Worm (Caenorhabditis elegans) whole organism, young adult: Measurements from ENCODE around the gene sec-61.B.

ENCODE experiments used
- B0035.1 ChIP-seq: sonication (generic microtip); optimal IDR thresholded peaks from 2 replicates; lab custom pipeline; 2016; ENCODE audit warnings: missing genetic modification characterization, mild to moderate bottlenecking, missing compliant biosample characterization, missing genotype, missing genetic modification reagents
- C17E4.6 ChIP-seq: fragments of 200-800 bp; sonication (Bioruptor generic); IDR thresholded peaks from 2 replicates; pipeline ENCODE4 v1.3.6; 2022; ENCODE audit warnings: missing genetic modification reagents, missing genetic modification characterization, missing compliant biosample characterization
- F22D6.2 ChIP-seq: sonication (generic microtip); optimal IDR thresholded peaks from 2 replicates; lab custom pipeline; 2016; ENCODE audit warnings: mild to moderate bottlenecking, missing genetic modification characterization, missing compliant biosample characterization
- F39B2.1 ChIP-seq: fragments of 200-800 bp; sonication (Bioruptor generic); IDR thresholded peaks from 2 replicates; pipeline ENCODE4 v1.3.6; 2022; ENCODE audit warnings: missing genetic modification reagents, missing genetic modification characterization, missing compliant biosample characterization
- K12H6.12 ChIP-seq: fragments of 200-800 bp; sonication (Bioruptor generic); optimal IDR thresholded peaks from 2 replicates; lab custom pipeline; 2018; ENCODE audit warnings: mild to moderate bottlenecking, missing genetic modification characterization, missing compliant biosample characterization
- T26A5.8 ChIP-seq: sonication (generic microtip); optimal IDR thresholded peaks from 2 replicates; lab custom pipeline; 2016; ENCODE audit warnings: missing genetic modification characterization, missing compliant biosample characterization
- Y53G8AR.9 ChIP-seq: fragments of 200-800 bp; sonication (Bioruptor generic); conservative IDR thresholded peaks from 2 replicates; pipeline ENCODE4 v1.3.6; 2022; ENCODE audit warnings: missing genetic modification reagents, missing genetic modification characterization, missing compliant biosample characterization
- Y67H2A.10 ChIP-seq: fragments of 200-800 bp; sonication (Bioruptor generic); conservative IDR thresholded peaks from 2 replicates; pipeline ENCODE4 v1.3.6; 2022; ENCODE audit warnings: missing genetic modification reagents, missing genetic modification characterization, missing compliant biosample characterization
- akir-1 ChIP-seq: fragments of 200-800 bp; sonication (Bioruptor generic); optimal IDR thresholded peaks from 2 replicates; lab custom pipeline; 2018; ENCODE audit warnings: mild to moderate bottlenecking, missing genetic modification characterization, moderate library complexity, missing compliant biosample characterization
- aptf-2 ChIP-seq: fragments of 200-800 bp; sonication (Bioruptor generic); conservative IDR thresholded peaks from 2 replicates; pipeline ENCODE4 v1.3.6; 2022; ENCODE audit warnings: missing genetic modification reagents, missing genetic modification characterization, missing compliant biosample characterization
- atf-7 ChIP-seq: sonication (generic microtip); optimal IDR thresholded peaks from 2 replicates; lab custom pipeline; 2017; ENCODE audit warnings: mild to moderate bottlenecking, missing genetic modification characterization, missing compliant biosample characterization
- attf-3 ChIP-seq: fragments of 200-800 bp; sonication (Bioruptor generic); conservative IDR thresholded peaks from 2 replicates; pipeline ENCODE4 v1.3.6; 2022; ENCODE audit warnings: missing genetic modification reagents, missing genetic modification characterization, missing compliant biosample characterization
- attf-5 ChIP-seq: fragments of 200-800 bp; sonication (Bioruptor generic); optimal IDR thresholded peaks from 2 replicates; lab custom pipeline; 2018; ENCODE audit warnings: mild to moderate bottlenecking, missing genetic modification characterization, missing compliant biosample characterization
- ccch-3 ChIP-seq: fragments of 200-800 bp; sonication (Bioruptor generic); optimal IDR thresholded peaks from 2 replicates; lab custom pipeline; 2018; ENCODE audit warnings: mild to moderate bottlenecking, missing genetic modification characterization, missing compliant biosample characterization
- chd-7 ChIP-seq: sonication (generic microtip); optimal IDR thresholded peaks from 2 replicates; lab custom pipeline; 2016; ENCODE audit warnings: mild to moderate bottlenecking, missing genetic modification characterization, moderate library complexity, missing compliant biosample characterization
- die-1 ChIP-seq: sonication (generic microtip); optimal IDR thresholded peaks from 2 replicates; lab custom pipeline; 2016; ENCODE audit warnings: missing genotype, mild to moderate bottlenecking, missing genetic modification characterization, missing compliant biosample characterization
- egl-18 ChIP-seq: fragments of 200-800 bp; sonication (Bioruptor generic); IDR thresholded peaks from 2 replicates; pipeline ENCODE4 v1.3.6; 2022; ENCODE audit warnings: missing genetic modification reagents, missing genetic modification characterization, missing compliant biosample characterization
- ekl-4 ChIP-seq: fragments of 200-800 bp; sonication (Bioruptor generic); IDR thresholded peaks from 2 replicates; pipeline ENCODE4 v1.3.6; 2022; ENCODE audit warnings: missing genetic modification reagents, missing genetic modification characterization, missing compliant biosample characterization
- ets-4 ChIP-seq: fragments of 200-800 bp; sonication (Bioruptor generic); optimal IDR thresholded peaks from 2 replicates; lab custom pipeline; 2018; ENCODE audit warnings: mild to moderate bottlenecking, missing genetic modification characterization, missing compliant biosample characterization
- fkh-3 ChIP-seq: sonication (generic microtip); optimal IDR thresholded peaks from 2 replicates; lab custom pipeline; 2016; ENCODE audit warnings: mild to moderate bottlenecking, missing genetic modification characterization, missing compliant biosample characterization
- him-1 ChIP-seq: sonication (generic microtip); optimal IDR thresholded peaks from 2 replicates; lab custom pipeline; 2016; ENCODE audit warnings: missing genotype, missing genetic modification reagents, missing genetic modification characterization, missing compliant biosample characterization
- lag-1 ChIP-seq: fragments of 200-800 bp; sonication (Bioruptor generic); IDR thresholded peaks from 2 replicates; pipeline ENCODE4 v1.3.6; 2022; ENCODE audit warnings: missing genetic modification reagents, missing genetic modification characterization, missing compliant biosample characterization
- let-607 ChIP-seq, 2 experiments: fragments of 200-800 bp in 1 of 2; sonication (Bioruptor generic) in 1 of 2; sonication (generic microtip) in 1 of 2; optimal IDR thresholded peaks; 2 replicates each; lab custom pipeline; 2016 to 2018; ENCODE audit warnings: mild to moderate bottlenecking in 2 of 2, missing compliant biosample characterization in 2 of 2, missing genetic modification characterization in 2 of 2, moderate library complexity in 2 of 2, missing genotype in 1 of 2
- lin-54 ChIP-seq: fragments of 200-800 bp; sonication (Bioruptor generic); optimal IDR thresholded peaks from 2 replicates; lab custom pipeline; 2018; ENCODE audit warnings: mild to moderate bottlenecking, missing genetic modification characterization, missing compliant biosample characterization
- madf-8 ChIP-seq: fragments of 200-800 bp; sonication (Bioruptor generic); conservative IDR thresholded peaks from 2 replicates; pipeline ENCODE4 v1.3.6; 2022; ENCODE audit warnings: missing genetic modification reagents, missing genetic modification characterization, missing compliant biosample characterization
- nfya-1 ChIP-seq: sonication (generic microtip); optimal IDR thresholded peaks from 2 replicates; lab custom pipeline; 2017; ENCODE audit warnings: antibody characterized with exemption, missing compliant biosample characterization, missing genetic modification characterization, borderline replicate concordance; ENCODE audit not compliant: insufficient read depth
- nhr-80 ChIP-seq: sonication (generic microtip); optimal IDR thresholded peaks from 2 replicates; lab custom pipeline; 2016; ENCODE audit warnings: missing genetic modification characterization, missing compliant biosample characterization
- repo-1 ChIP-seq: sonication (generic microtip); optimal IDR thresholded peaks from 2 replicates; lab custom pipeline; 2017; ENCODE audit warnings: mild to moderate bottlenecking, missing genetic modification characterization, missing compliant biosample characterization
- rpc-1 ChIP-seq, 2 experiments: fragments of 150-350 bp in 1 of 2; sonication (generic microtip) in 1 of 2; optimal IDR thresholded peaks; 2 replicates each; lab custom pipeline; 2014 to 2018; ENCODE audit warnings: missing biosample characterization in 1 of 2, missing genetic modification characterization in 1 of 2, missing genetic modification reagents in 1 of 2, missing genotype in 1 of 2
- snpc-3.4 ChIP-seq: sonication (generic microtip); optimal IDR thresholded peaks from 2 replicates; lab custom pipeline; 2017; ENCODE audit warnings: missing genetic modification characterization, mild to moderate bottlenecking, missing compliant biosample characterization, antibody characterized with exemption, moderate library complexity, missing genotype, missing genetic modification reagents
- sptf-2 ChIP-seq: fragments of 200-800 bp; sonication (Bioruptor generic); optimal IDR thresholded peaks from 2 replicates; lab custom pipeline; 2018; ENCODE audit warnings: mild to moderate bottlenecking, missing genetic modification characterization, missing compliant biosample characterization
- tbp1 ChIP-seq: fragments of 200-800 bp; sonication (Bioruptor generic); optimal IDR thresholded peaks from 2 replicates; lab custom pipeline; 2018; ENCODE audit warnings: mild to moderate bottlenecking, missing genetic modification characterization, missing compliant biosample characterization
- tbx-9 ChIP-seq: sonication (generic microtip); optimal IDR thresholded peaks from 2 replicates; lab custom pipeline; 2016; ENCODE audit warnings: borderline replicate concordance, missing genetic modification characterization, inconsistent platforms, missing compliant biosample characterization
- zfh-2 ChIP-seq: fragments of 200-800 bp; sonication (Bioruptor generic); conservative IDR thresholded peaks from 2 replicates; pipeline ENCODE4 v1.3.6; 2022; ENCODE audit warnings: missing genetic modification reagents, missing genetic modification characterization, missing compliant biosample characterization
- ztf-22 ChIP-seq: fragments of 200-800 bp; sonication (Bioruptor generic); optimal IDR thresholded peaks from 2 replicates; lab custom pipeline; 2018; ENCODE audit warnings: mild to moderate bottlenecking, missing genetic modification characterization, moderate library complexity, missing compliant biosample characterization

The sec-61.B gene

DNA sequence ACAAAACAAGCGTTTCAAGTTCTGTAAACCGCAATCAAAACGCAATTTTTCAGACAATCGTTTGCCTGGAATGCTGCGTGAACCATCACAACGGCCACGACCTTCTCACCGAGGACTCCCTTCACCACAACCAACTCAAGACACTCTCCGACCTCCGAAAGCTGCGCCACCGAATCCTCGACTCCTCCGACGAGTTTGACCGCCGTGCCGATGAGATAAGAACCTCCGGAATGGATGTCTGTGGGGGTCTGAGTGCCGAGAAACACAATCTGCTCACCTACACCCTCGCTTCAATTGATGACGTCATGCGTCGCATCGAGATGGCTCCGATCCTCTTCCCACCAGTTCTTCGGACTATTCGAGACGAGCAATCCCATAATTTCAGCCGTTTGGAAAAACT lies 45.9 kb upstream of the sec-61.B start:
- TF ChIP-seq lin-54 (GFP tag; lab: Kevin White, UChicago) (no peak), zfh-2 (GFP tag; lab: Robert Waterston, UW) (peak; percentile 67)

DNA sequence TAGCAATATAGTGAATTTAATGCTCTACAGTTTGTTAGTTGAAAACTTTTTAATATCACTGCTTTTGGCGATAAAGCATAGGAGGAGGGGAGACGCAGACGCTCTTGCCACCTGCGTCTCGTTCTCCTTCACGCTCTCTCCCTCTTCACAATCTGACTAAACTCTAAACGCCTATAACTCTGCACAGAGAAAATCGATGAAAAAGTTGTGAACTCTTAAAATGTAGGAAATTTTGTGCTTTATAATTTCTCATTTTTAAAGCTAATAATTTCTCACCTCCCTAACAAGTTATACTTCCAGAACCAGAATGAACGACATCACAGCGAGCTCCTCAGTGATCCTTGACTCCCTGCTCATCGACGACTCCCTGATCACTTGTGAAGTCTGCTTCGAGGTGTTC lies 44.2 kb upstream of the sec-61.B start, which contains the start of gene C45G7.4:
TSS of gene C45G7.4 (plus strand) at position 301 of the 400 bp plus-strand sequence.
- TF ChIP-seq ccch-3 (no peak), nfya-1 (no peak), C17E4.6 (GFP tag; lab: Robert Waterston, UW) (no peak), die-1 (no peak), sptf-2 (GFP tag; lab: Kevin White, UChicago) (no peak), K12H6.12 (tag; lab: Kevin White, UChicago) (no peak), ekl-4 (GFP tag; lab: Robert Waterston, UW) (no peak), lag-1 (GFP tag; lab: Robert Waterston, UW) (no peak), chd-7 (tag; lab: Kevin White, UChicago) (no peak), attf-5 (GFP tag; lab: Kevin White, UChicago) (no peak), ztf-22 (GFP tag; lab: Kevin White, UChicago) (no peak)

ce11 chrIV:2416738-2417137 lies 28.3 kb upstream of the sec-61.B start:
- no peak for TF ChIP-seq F39B2.1
- no peak for TF ChIP-seq F22D6.2 (tag; lab: Kevin White, UChicago)
- TF ChIP-seq Y53G8AR.9 (GFP tag; lab: Robert Waterston, UW) = no peak
- TF ChIP-seq tbx-9 (tag; lab: Kevin White, UChicago) = no peak
- no peak for TF ChIP-seq nfya-1
- TF ChIP-seq akir-1 (GFP tag; lab: Kevin White, UChicago) = no peak
- TF ChIP-seq Y67H2A.10 (GFP tag; lab: Robert Waterston, UW) = no peak
- no peak for TF ChIP-seq snpc-3.4 (tag; lab: Kevin White, UChicago)
- TF ChIP-seq atf-7 = no peak
- TF ChIP-seq attf-3 (GFP tag; lab: Robert Waterston, UW) = no peak
- TF ChIP-seq egl-18 (GFP tag; lab: Robert Waterston, UW) = no peak
- TF ChIP-seq let-607 (tag; optimal IDR thresholded peaks at IDR 0.05; lab: Kevin White, UChicago) = no peak
- TF ChIP-seq him-1 (tag; lab: Kevin White, UChicago) = no peak
- TF ChIP-seq aptf-2 (GFP tag; lab: Robert Waterston, UW) = no peak

ce11 chrIV:2412370-2412962 lies 24.0 kb upstream of the sec-61.B start, which contains the start of gene Y38F2AR.12:
Gene Y38F2AR.12 (minus strand): TSS chrIV:2412420.
- no peak for TF ChIP-seq fkh-3
- peak in 1 of 2 experiments; percentile 5 for TF ChIP-seq let-607 (tag; optimal IDR thresholded peaks at IDR 0.05; lab: Kevin White, UChicago)
- no peak for TF ChIP-seq B0035.1 (tag; lab: Kevin White, UChicago)
- TF ChIP-seq madf-8 = no peak
- TF ChIP-seq nhr-80 (tag; lab: Kevin White, UChicago) = peak; percentile 33
- TF ChIP-seq repo-1 (tag; lab: Kevin White, UChicago) = no peak
- no peak for TF ChIP-seq tbp1 (GFP tag; lab: Kevin White, UChicago)
- TF ChIP-seq ets-4 (GFP tag; lab: Kevin White, UChicago) = no peak
- no peak for TF ChIP-seq T26A5.8
- TF ChIP-seq rpc-1 (optimal IDR thresholded peaks at IDR 0.05; lab: Kevin White, UChicago) = no peak
- TF ChIP-seq rpc-1 (tag; optimal IDR thresholded peaks at IDR 0.05; lab: Kevin White, UChicago) = no peak
